Worm (Caenorhabditis elegans): ENCODE measurements around the gene cblc-1.

DNA sequence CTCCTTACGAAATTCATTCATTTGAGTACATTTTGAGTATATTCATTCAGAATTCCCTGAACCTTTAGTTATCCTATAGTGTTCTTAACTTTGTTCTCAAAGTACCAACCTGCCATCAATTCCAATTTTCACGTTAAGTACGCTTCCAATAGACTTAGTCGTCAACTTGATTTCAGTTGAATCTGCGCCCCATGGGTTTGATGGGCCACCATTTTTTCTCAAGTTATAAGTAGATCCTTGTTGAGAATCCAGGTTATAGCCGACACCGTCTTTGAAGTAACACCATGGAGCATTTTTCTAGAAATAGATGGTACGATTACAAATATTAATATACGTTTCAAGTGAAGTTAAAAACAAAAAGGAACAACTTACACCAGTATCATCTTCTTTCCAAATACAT is 16.2 kb downstream of the cblc-1 start:
- TF ChIP-seq F13C5.2 (tag; optimal IDR thresholded peaks at IDR 0.05) (no peak), tbx-37 (GFP tag; conservative IDR thresholded peaks at IDR 0.05) (no peak), ama-1 (optimal IDR thresholded peaks at IDR 0.05) (no peak), hmbx-1 (tag; optimal IDR thresholded peaks at IDR 0.05) (no peak), sea-1 (GFP tag; conservative IDR thresholded peaks at IDR 0.05) (no peak), flt-1 (GFP tag; IDR thresholded peaks at IDR 0.05) (no peak), aly-1 (tag; optimal IDR thresholded peaks at IDR 0.05) (no peak), pes-1 (GFP tag; IDR thresholded peaks at IDR 0.05) (no peak), ceh-13 (GFP tag; optimal IDR thresholded peaks at IDR 0.05) (no peak), B0310.2 (tag; optimal IDR thresholded peaks at IDR 0.05) (no peak)
